Fruit fly (Drosophila melanogaster): ENCODE results near the gene CG10486.

- TF ChIP-seq CG8478 (optimal IDR thresholded peaks at IDR 0.05): no peak
- no peak for TF ChIP-seq CTCF (optimal IDR thresholded peaks at IDR 0.05)
Observed at dm6 chr3L:5871201-5871600, 35.3 kb downstream of the CG10486 start, which contains the start of gene CG5568.
